Worm (Caenorhabditis elegans) whole organism, L1 larva: ENCODE measurements around the gene glr-6.

ENCODE experiments used
- C34B4.2 ChIP-seq: sonication (generic microtip); optimal IDR thresholded peaks from 2 replicates; lab custom pipeline; 2017; ENCODE audit warnings: mild to moderate bottlenecking, missing genetic modification characterization, missing compliant biosample characterization
- aly-2 ChIP-seq: fragments of 150-350 bp; optimal IDR thresholded peaks from 2 replicates; lab custom pipeline; 2014; ENCODE audit warnings: missing biosample characterization, missing genetic modification characterization
- ama-1 ChIP-seq: fragments of 150-350 bp; optimal IDR thresholded peaks from 2 replicates; lab custom pipeline; 2014
- ceh-63 ChIP-seq: fragments of 200-800 bp; sonication (Bioruptor generic); optimal IDR thresholded peaks from 2 replicates; lab custom pipeline; 2018; ENCODE audit warnings: mild to moderate bottlenecking, missing genetic modification characterization, missing compliant biosample characterization
- ceh-90 ChIP-seq: sonication (generic microtip); optimal IDR thresholded peaks from 2 replicates; lab custom pipeline; 2016; ENCODE audit warnings: missing genetic modification characterization, missing compliant biosample characterization
- ces-1 ChIP-seq: fragments of 150-350 bp; optimal IDR thresholded peaks from 2 replicates; lab custom pipeline; 2014; ENCODE audit warnings: missing biosample characterization, missing genetic modification reagents, missing genetic modification characterization
- dpl-1 ChIP-seq, 3 experiments: fragments of 150-350 bp in 2 of 3; sonication (generic microtip) in 1 of 3; optimal IDR thresholded peaks; 2 replicates each; lab custom pipeline; 2014 to 2017; ENCODE audit warnings: missing biosample characterization in 3 of 3, missing genetic modification characterization in 3 of 3, missing genetic modification reagents in 3 of 3
- dsc-1 ChIP-seq: sonication (generic microtip); optimal IDR thresholded peaks from 2 replicates; lab custom pipeline; 2016; ENCODE audit warnings: mild to moderate bottlenecking, missing genetic modification characterization, missing compliant biosample characterization
- efl-1 ChIP-seq, 4 experiments: fragments of 150-350 bp; optimal IDR thresholded peaks in 3 of 4; peaks in 1 of 4; 1 replicate in 1 of 4; 2 replicates in 3 of 4; lab custom pipeline; 2014; ENCODE audit warnings: missing biosample characterization in 2 of 4, missing genetic modification characterization in 2 of 4, missing genetic modification reagents in 2 of 4
- efl-3 ChIP-seq: fragments of 200-800 bp; sonication (Bioruptor generic); optimal IDR thresholded peaks from 2 replicates; lab custom pipeline; 2018; ENCODE audit warnings: mild to moderate bottlenecking, missing genetic modification characterization, missing compliant biosample characterization
- egl-27 ChIP-seq, 2 experiments: fragments of 150-350 bp in 1 of 2; sonication (generic microtip); optimal IDR thresholded peaks; 3 replicates each; lab custom pipeline; 2017 to 2018; ENCODE audit warnings: missing biosample characterization in 2 of 2, missing genetic modification characterization in 2 of 2, missing genetic modification reagents in 2 of 2
- elt-2 ChIP-seq: sonication (generic microtip); optimal IDR thresholded peaks from 2 replicates; lab custom pipeline; 2016; ENCODE audit warnings: missing genetic modification characterization, mild to moderate bottlenecking, inconsistent platforms, missing compliant biosample characterization, missing genetic modification reagents
- fkh-4 ChIP-seq: sonication (generic microtip); optimal IDR thresholded peaks from 2 replicates; lab custom pipeline; 2016; ENCODE audit warnings: missing compliant biosample characterization, missing genetic modification characterization, borderline replicate concordance
- fos-1 ChIP-seq: fragments of 150-350 bp; optimal IDR thresholded peaks from 2 replicates; lab custom pipeline; 2014; ENCODE audit warnings: missing biosample characterization, missing genetic modification characterization
- hlh-17 ChIP-seq: fragments of 200-800 bp; sonication (Bioruptor generic); optimal IDR thresholded peaks from 2 replicates; lab custom pipeline; 2018; ENCODE audit warnings: missing genetic modification characterization, mild to moderate bottlenecking, missing compliant biosample characterization, moderate library complexity, borderline replicate concordance
- irx-1 ChIP-seq: sonication (generic microtip); optimal IDR thresholded peaks from 2 replicates; lab custom pipeline; 2016; ENCODE audit warnings: missing genetic modification characterization, missing compliant biosample characterization
- lin-14 ChIP-seq: fragments of 200-800 bp; sonication (Bioruptor generic); optimal IDR thresholded peaks from 2 replicates; lab custom pipeline; 2018; ENCODE audit warnings: mild to moderate bottlenecking, missing genetic modification characterization, moderate library complexity, missing compliant biosample characterization
- lin-35 ChIP-seq, 2 experiments: fragments of 150-350 bp; optimal IDR thresholded peaks; 2 replicates each; lab custom pipeline; 2014; ENCODE audit warnings: missing biosample characterization in 2 of 2, missing genetic modification characterization in 2 of 2, missing genetic modification reagents in 2 of 2
- lin-39 ChIP-seq: fragments of 150-350 bp; optimal IDR thresholded peaks from 2 replicates; lab custom pipeline; 2014; ENCODE audit warnings: missing biosample characterization, missing genetic modification reagents, missing genetic modification characterization
- lir-3 ChIP-seq: sonication (generic microtip); optimal IDR thresholded peaks from 2 replicates; lab custom pipeline; 2016; ENCODE audit warnings: mild to moderate bottlenecking, missing genetic modification characterization, moderate library complexity, missing compliant biosample characterization; ENCODE audit not compliant: poor library complexity
- lsy-2 ChIP-seq, 2 experiments: fragments of 150-350 bp; optimal IDR thresholded peaks; 2 replicates each; lab custom pipeline; 2014; ENCODE audit warnings: missing biosample characterization in 2 of 2, missing genetic modification characterization in 2 of 2
- mdl-1 ChIP-seq, 2 experiments: fragments of 150-350 bp; optimal IDR thresholded peaks; 2 replicates each; lab custom pipeline; 2014 to 2017; ENCODE audit warnings: missing biosample characterization in 2 of 2, missing genetic modification characterization in 2 of 2, inconsistent platforms in 1 of 2
- mep-1 ChIP-seq: fragments of 150-350 bp; optimal IDR thresholded peaks from 2 replicates; lab custom pipeline; 2014; ENCODE audit warnings: missing biosample characterization, missing genetic modification characterization
- nhr-20 ChIP-seq: sonication (generic microtip); optimal IDR thresholded peaks from 2 replicates; lab custom pipeline; 2016; ENCODE audit warnings: mild to moderate bottlenecking, missing genetic modification characterization, missing compliant biosample characterization
- nhr-71 ChIP-seq: sonication (generic microtip); optimal IDR thresholded peaks from 2 replicates; lab custom pipeline; 2016; ENCODE audit warnings: mild to moderate bottlenecking, missing genetic modification characterization, moderate library complexity, missing compliant biosample characterization
- nhr-77 ChIP-seq: fragments of 150-350 bp; optimal IDR thresholded peaks from 2 replicates; lab custom pipeline; 2014; ENCODE audit warnings: missing biosample characterization, missing genetic modification characterization
- nhr-84 ChIP-seq: sonication (generic microtip); optimal IDR thresholded peaks from 2 replicates; lab custom pipeline; 2017; ENCODE audit warnings: missing biosample characterization, missing genetic modification characterization
- nhr-90 ChIP-seq: sonication (generic microtip); optimal IDR thresholded peaks from 2 replicates; lab custom pipeline; 2016; ENCODE audit warnings: mild to moderate bottlenecking, missing genetic modification characterization, missing compliant biosample characterization; ENCODE audit not compliant: poor library complexity
- pag-3 ChIP-seq: sonication (generic microtip); optimal IDR thresholded peaks from 2 replicates; lab custom pipeline; 2017; ENCODE audit warnings: missing genetic modification characterization, mild to moderate bottlenecking, missing compliant biosample characterization, antibody characterized with exemption, borderline replicate concordance; ENCODE audit not compliant: insufficient read depth
- pqm-1 ChIP-seq: sonication (generic microtip); optimal IDR thresholded peaks from 3 replicates; lab custom pipeline; 2017; ENCODE audit warnings: missing biosample characterization, missing genetic modification characterization
- snpc-4 ChIP-seq: fragments of 150-350 bp; optimal IDR thresholded peaks from 2 replicates; lab custom pipeline; 2014; ENCODE audit warnings: missing biosample characterization, missing genetic modification characterization
- sptf-1 ChIP-seq: fragments of 150-350 bp; optimal IDR thresholded peaks from 2 replicates; lab custom pipeline; 2014; ENCODE audit warnings: missing biosample characterization, missing genetic modification characterization
- swsn-7 ChIP-seq: sonication (generic microtip); optimal IDR thresholded peaks from 2 replicates; lab custom pipeline; 2016; ENCODE audit warnings: missing genetic modification characterization, missing compliant biosample characterization
- unc-130 ChIP-seq: fragments of 150-350 bp; optimal IDR thresholded peaks from 2 replicates; lab custom pipeline; 2017; ENCODE audit warnings: missing biosample characterization, missing genetic modification characterization, inconsistent platforms
- unc-30 ChIP-seq: sonication (generic microtip); optimal IDR thresholded peaks from 2 replicates; lab custom pipeline; 2017; ENCODE audit warnings: missing biosample characterization, missing genetic modification characterization
- unc-62 ChIP-seq: fragments of 150-350 bp; optimal IDR thresholded peaks from 2 replicates; lab custom pipeline; 2014; ENCODE audit warnings: missing biosample characterization, missing genetic modification reagents, missing genetic modification characterization
- unc-86 ChIP-seq: sonication (generic microtip); optimal IDR thresholded peaks from 2 replicates; lab custom pipeline; 2016; ENCODE audit warnings: missing genetic modification characterization, missing compliant biosample characterization
- vab-15 ChIP-seq: sonication (generic microtip); optimal IDR thresholded peaks from 2 replicates; lab custom pipeline; 2017; ENCODE audit warnings: missing genotype, mild to moderate bottlenecking, missing genetic modification characterization, missing compliant biosample characterization

glr-6 gene

ce11 chrX:6795843-6796521, 44.5 kb downstream of the glr-6 start (continued):
- TF ChIP-seq ceh-63 (GFP tag; lab: Kevin White, UChicago) (no peak), pag-3 (tag; lab: Kevin White, UChicago) (no peak), lsy-2 (tag; optimal IDR thresholded peaks at IDR 0.05; lab: Kevin White, UChicago) (no peak), vab-15 (tag; lab: Kevin White, UChicago) (no peak), fos-1 (no peak)

DNA sequence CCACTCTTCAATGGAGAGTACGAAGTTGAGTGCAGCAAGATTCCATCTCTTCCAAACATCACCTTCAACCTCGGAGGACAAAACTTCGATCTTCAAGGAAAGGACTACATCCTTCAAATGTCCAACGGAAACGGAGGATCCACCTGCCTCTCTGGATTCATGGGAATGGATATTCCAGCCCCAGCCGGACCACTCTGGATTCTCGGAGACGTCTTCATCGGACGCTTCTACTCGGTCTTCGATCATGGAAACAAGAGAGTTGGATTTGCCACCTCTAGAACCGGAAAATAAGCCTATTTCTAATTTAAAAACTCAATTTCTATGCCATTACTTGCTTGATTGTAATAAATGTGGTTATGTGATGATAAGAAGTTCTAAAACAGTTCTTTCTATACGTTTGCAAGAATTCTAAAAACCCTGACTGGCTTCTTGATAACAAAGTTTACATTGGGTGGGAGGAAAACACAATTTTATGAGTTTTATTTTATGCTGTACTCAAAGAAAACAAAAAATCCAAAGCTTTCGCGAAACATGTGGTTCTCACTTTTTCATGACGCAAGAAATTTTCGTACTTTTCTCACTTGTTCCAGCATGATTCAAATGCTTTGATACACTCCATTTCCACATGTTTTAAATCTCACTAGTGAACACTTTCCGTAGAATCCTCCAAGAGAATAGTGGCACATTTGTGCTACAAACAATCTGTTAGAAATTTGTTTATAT, 48.1 kb downstream of the glr-6 start:
- peak; percentile 49 for TF ChIP-seq aly-2 (tag; lab: Kevin White, UChicago)
- TF ChIP-seq dsc-1 (tag; lab: Kevin White, UChicago), result peak; percentile 88
- no peak for TF ChIP-seq mep-1 (tag; lab: Kevin White, UChicago)
- no peak for TF ChIP-seq C34B4.2 (tag; lab: Kevin White, UChicago)
- peak; percentile 30 for TF ChIP-seq fkh-4 (tag; lab: Kevin White, UChicago)
- TF ChIP-seq elt-2 (tag; lab: Kevin White, UChicago), result peak; percentile 70
- TF ChIP-seq lsy-2 (tag; optimal IDR thresholded peaks at IDR 0.05; lab: Kevin White, UChicago), result peak in 1 of 2 experiments; percentile 6
- TF ChIP-seq lin-35 (GFP tag; optimal IDR thresholded peaks at IDR 0.05; lab: Kevin White, UChicago), result peak in 1 of 2 experiments; percentile 38
- peak; percentile 27 for TF ChIP-seq nhr-71 (tag; lab: Kevin White, UChicago)

DNA sequence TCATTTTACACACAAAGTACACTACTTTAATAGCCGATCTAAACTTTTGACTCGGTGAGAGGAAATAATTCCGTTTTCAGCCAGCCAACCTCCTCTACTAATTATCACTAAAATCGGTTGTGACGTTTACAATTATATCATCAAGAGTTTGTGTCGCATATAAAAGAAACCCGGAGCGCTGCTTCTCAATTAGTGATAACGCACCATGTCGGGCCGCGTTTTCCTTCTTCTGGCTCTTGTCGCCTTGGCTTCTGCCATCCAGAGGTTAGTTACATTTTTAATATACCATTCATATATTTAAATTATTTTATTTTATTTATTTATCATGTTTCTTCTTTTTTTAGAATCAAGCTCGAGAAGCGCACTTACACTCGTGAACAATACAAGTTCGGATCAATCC, 49.5 kb downstream of the glr-6 start, which contains the start of gene asp-3:
Gene asp-3 (plus strand): TSS at position 79 of the 400 bp plus-strand sequence.
- no peak for TF ChIP-seq nhr-84 (tag; lab: Kevin White, UChicago)
- TF ChIP-seq elt-2 (tag; lab: Kevin White, UChicago), result peak; percentile 39
- TF ChIP-seq egl-27 (tag; optimal IDR thresholded peaks at IDR 0.05; lab: Kevin White, UChicago), result no peak
- no peak for TF ChIP-seq ceh-63 (GFP tag; lab: Kevin White, UChicago)
- no peak for TF ChIP-seq nhr-77
- TF ChIP-seq lin-35 (GFP tag; optimal IDR thresholded peaks at IDR 0.05; lab: Kevin White, UChicago), result peak in 1 of 2 experiments; percentile 21

ce11 chrX:6790457-6790856, 50.1 kb downstream of the glr-6 start:
- no peak for TF ChIP-seq unc-86 (tag; lab: Kevin White, UChicago)
- no peak for TF ChIP-seq efl-1 (optimal IDR thresholded peaks at IDR 0.05; lab: Kevin White, UChicago)
- TF ChIP-seq efl-1 (GFP tag; optimal IDR thresholded peaks at IDR 0.05 in 1 of 2; lab: Kevin White, UChicago), result peak in 1 of 2 experiments; percentile 89
- TF ChIP-seq lin-14 (GFP tag; lab: Kevin White, UChicago), result no peak
- TF ChIP-seq dsc-1 (tag; lab: Kevin White, UChicago), result no peak

DNA sequence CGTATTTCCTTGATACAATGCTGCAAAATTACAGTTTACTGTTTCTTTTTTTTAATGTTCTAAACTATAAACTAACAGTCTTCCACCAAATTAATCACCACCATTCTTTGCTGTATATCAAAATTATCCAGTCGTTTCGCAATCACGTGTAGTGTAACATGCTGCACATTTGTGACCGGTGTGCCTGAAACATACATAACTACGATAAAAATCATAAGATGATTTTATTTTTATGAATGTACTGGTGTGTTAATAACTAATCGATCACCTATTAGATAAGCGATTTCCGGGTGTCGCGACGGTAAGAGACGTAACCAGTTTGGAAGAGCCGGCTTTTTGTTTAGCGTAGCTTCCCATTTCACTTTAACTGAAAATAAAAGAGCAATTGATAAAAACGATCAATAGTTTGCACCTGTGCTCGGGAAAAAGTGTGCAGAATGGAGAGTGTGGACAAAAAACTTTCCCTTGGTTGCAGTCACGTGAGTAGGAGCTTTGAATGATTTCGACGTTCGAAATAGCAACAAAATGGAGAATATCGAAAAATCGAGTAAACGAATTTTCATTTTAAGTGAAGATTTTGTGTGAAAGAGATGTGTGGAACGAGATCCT, 51.5 kb downstream of the glr-6 start, which contains the start of gene sgca-1:
Gene sgca-1 (minus strand): TSS at position 584 of the 609 bp plus-strand sequence.
- TF ChIP-seq dpl-1 (GFP tag; optimal IDR thresholded peaks at IDR 0.05; lab: Kevin White, UChicago) (no peak), unc-62 (GFP tag; lab: Kevin White, UChicago) (no peak), sptf-1 (tag; lab: Kevin White, UChicago) (no peak), pqm-1 (tag; lab: Kevin White, UChicago) (no peak), lin-39 (tag; lab: Kevin White, UChicago) (no peak), fkh-4 (tag; lab: Kevin White, UChicago) (no peak), nhr-71 (tag; lab: Kevin White, UChicago) (peak; percentile 2), hlh-17 (no peak), snpc-4 (tag; lab: Kevin White, UChicago) (no peak), nhr-90 (tag; lab: Kevin White, UChicago) (peak; percentile 35), efl-3 (GFP tag; lab: Kevin White, UChicago) (no peak), efl-1 (optimal IDR thresholded peaks at IDR 0.05; lab: Kevin White, UChicago) (no peak), efl-1 (GFP tag; optimal IDR thresholded peaks at IDR 0.05 in 1 of 2; lab: Kevin White, UChicago) (no peak), lir-3 (tag; lab: Kevin White, UChicago) (no peak), ama-1 (lab: Kevin White, UChicago) (no peak), elt-2 (tag; lab: Kevin White, UChicago) (peak; percentile 95), unc-30 (tag; lab: Kevin White, UChicago) (no peak), unc-130 (tag; lab: Kevin White, UChicago) (no peak), ces-1 (GFP tag; lab: Kevin White, UChicago) (no peak), mdl-1 (tag; optimal IDR thresholded peaks at IDR 0.05; lab: Kevin White, UChicago) (peak in 1 of 2 experiments; percentile 9), irx-1 (no peak), swsn-7 (tag; lab: Kevin White, UChicago) (no peak), ceh-90 (no peak), nhr-20 (tag; lab: Kevin White, UChicago) (peak; percentile 22), mep-1 (tag; lab: Kevin White, UChicago) (no peak), lin-35 (GFP tag; optimal IDR thresholded peaks at IDR 0.05; lab: Kevin White, UChicago) (peak in 1 of 2 experiments; percentile 53)
